Fruit fly (Drosophila melanogaster) whole organism, embryonic: Measurements from ENCODE around the gene CG13671.

Experiments used
- Adf1 ChIP-seq: fragments of 200-800 bp; sonication (Bioruptor generic); IDR thresholded peaks from 2 replicates; pipeline ENCODE4 v1.3.6; 2022; ENCODE audit warnings: missing biosample characterization, missing genetic modification characterization
- B-H2 ChIP-seq: fragments of 200-800 bp; sonication (Bioruptor generic); optimal IDR thresholded peaks from 2 replicates; lab custom pipeline; 2018; ENCODE audit warnings: missing biosample characterization, mild to moderate bottlenecking, missing genetic modification characterization
- Bgb ChIP-seq: fragments of 200-800 bp; sonication (Bioruptor generic); IDR thresholded peaks from 2 replicates; pipeline ENCODE4 v1.3.6; 2022; ENCODE audit warnings: missing biosample characterization, missing genetic modification characterization; ENCODE audit not compliant: partially characterized antibody
- CG10147 ChIP-seq: fragments of 200-800 bp; sonication (Bioruptor generic); optimal IDR thresholded peaks from 2 replicates; lab custom pipeline; 2019; ENCODE audit warnings: missing biosample characterization, mild to moderate bottlenecking, missing genetic modification characterization, moderate library complexity
- CG10274 ChIP-seq: fragments of 200-800 bp; sonication (Bioruptor generic); optimal IDR thresholded peaks from 3 replicates; lab custom pipeline; 2017; ENCODE audit warnings: missing biosample characterization, mild to moderate bottlenecking, missing genetic modification characterization
- CG10366 ChIP-seq: fragments of 200-800 bp; sonication (Bioruptor generic); IDR thresholded peaks from 2 replicates; pipeline ENCODE4 v1.3.6; 2022; ENCODE audit warnings: missing biosample characterization, missing genetic modification characterization
- CG12155 ChIP-seq: fragments of 200-800 bp; sonication (Bioruptor generic); optimal IDR thresholded peaks from 3 replicates; lab custom pipeline; 2016; ENCODE audit warnings: missing biosample characterization, missing genetic modification characterization
- CG12659 ChIP-seq: fragments of 200-800 bp; sonication (Bioruptor generic); optimal IDR thresholded peaks from 3 replicates; lab custom pipeline; 2017; ENCODE audit warnings: mild to moderate bottlenecking, missing biosample characterization, missing genetic modification reagents, missing genetic modification characterization
- CG13296 ChIP-seq: fragments of 200-800 bp; sonication (Bioruptor generic); optimal IDR thresholded peaks from 3 replicates; lab custom pipeline; 2018; ENCODE audit warnings: missing biosample characterization, mild to moderate bottlenecking, missing genetic modification characterization
- CG13624 ChIP-seq: fragments of 200-800 bp; sonication (Bioruptor generic); optimal IDR thresholded peaks from 2 replicates; lab custom pipeline; 2016; ENCODE audit warnings: missing biosample characterization, missing genetic modification characterization
- CG14860 ChIP-seq: fragments of 200-800 bp; sonication (Bioruptor generic); IDR thresholded peaks from 3 replicates; pipeline ENCODE4 v1.3.6; 2022; ENCODE audit warnings: missing biosample characterization, missing genetic modification characterization; ENCODE audit not compliant: partially characterized antibody
- CG17912 ChIP-seq: fragments of 200-800 bp; sonication (Bioruptor generic); optimal IDR thresholded peaks from 2 replicates; lab custom pipeline; 2018; ENCODE audit warnings: missing biosample characterization, mild to moderate bottlenecking, missing genetic modification characterization
- CG18599 ChIP-seq: fragments of 200-800 bp; sonication (Bioruptor generic); optimal IDR thresholded peaks from 3 replicates; lab custom pipeline; 2017; ENCODE audit warnings: missing biosample characterization, missing genetic modification characterization, mild to moderate bottlenecking, moderate library complexity, missing genetic modification reagents
- CG2120 ChIP-seq: fragments of 200-800 bp; sonication (Bioruptor generic); optimal IDR thresholded peaks from 3 replicates; lab custom pipeline; 2016; ENCODE audit warnings: missing biosample characterization, missing genetic modification characterization
- CG31365 ChIP-seq: fragments of 200-800 bp; sonication (Bioruptor generic); optimal IDR thresholded peaks from 2 replicates; lab custom pipeline; 2018; ENCODE audit warnings: missing biosample characterization, mild to moderate bottlenecking, missing genetic modification characterization
- CG32532 ChIP-seq: fragments of 200-800 bp; sonication (Bioruptor generic); IDR thresholded peaks from 2 replicates; pipeline ENCODE4 v1.3.6; 2022; ENCODE audit warnings: missing biosample characterization, missing genetic modification characterization
- CG34376 ChIP-seq: fragments of 200-800 bp; sonication (Bioruptor generic); optimal IDR thresholded peaks from 2 replicates; lab custom pipeline; 2018; ENCODE audit warnings: missing biosample characterization, mild to moderate bottlenecking, missing genetic modification characterization
- CG6765 ChIP-seq: fragments of 200-800 bp; sonication (Bioruptor generic); optimal IDR thresholded peaks from 3 replicates; lab custom pipeline; 2017; ENCODE audit warnings: missing biosample characterization, mild to moderate bottlenecking, missing genetic modification characterization
- D19B ChIP-seq: fragments of 200-800 bp; sonication (Bioruptor generic); optimal IDR thresholded peaks from 2 replicates; lab custom pipeline; 2017; ENCODE audit warnings: missing biosample characterization, mild to moderate bottlenecking, missing genetic modification characterization
- Dip2 ChIP-seq: fragments of 200-800 bp; sonication (Bioruptor generic); IDR thresholded peaks from 2 replicates; pipeline ENCODE4 v1.3.6; 2022; ENCODE audit warnings: missing biosample characterization, missing genetic modification characterization
- Doc3 ChIP-seq: fragments of 200-800 bp; sonication (Bioruptor generic); IDR thresholded peaks from 3 replicates; pipeline ENCODE4 v1.3.6; 2022; ENCODE audit warnings: missing biosample characterization, missing genetic modification characterization; ENCODE audit not compliant: partially characterized antibody
- E2f2 ChIP-seq: fragments of 200-800 bp; sonication (Bioruptor generic); IDR thresholded peaks from 2 replicates; pipeline ENCODE4 v1.3.6; 2022; ENCODE audit warnings: missing biosample characterization, missing genetic modification characterization
- ERR ChIP-seq: fragments of 200-800 bp; sonication (Bioruptor generic); optimal IDR thresholded peaks from 2 replicates; lab custom pipeline; 2016; ENCODE audit warnings: missing biosample characterization, missing genetic modification characterization
- Gsc ChIP-seq: fragments of 200-800 bp; sonication (Bioruptor generic); IDR thresholded peaks from 2 replicates; pipeline ENCODE4 v1.3.6; 2022; ENCODE audit warnings: missing biosample characterization, missing genetic modification characterization
- Hsf ChIP-seq: fragments of 200-800 bp; sonication (Bioruptor generic); optimal IDR thresholded peaks from 3 replicates; lab custom pipeline; 2016; ENCODE audit warnings: missing biosample characterization, missing genetic modification characterization
- Lpt ChIP-seq: fragments of >200 bp; optimal IDR thresholded peaks from 2 replicates; lab custom pipeline; 2018; ENCODE audit warnings: missing biosample characterization, missing genetic modification characterization
- MESR4 ChIP-seq: fragments of 200-800 bp; sonication (Bioruptor generic); optimal IDR thresholded peaks from 2 replicates; lab custom pipeline; 2018; ENCODE audit warnings: missing biosample characterization, mild to moderate bottlenecking, missing genetic modification characterization, moderate library complexity
- Side ChIP-seq: fragments of 200-800 bp; sonication (Bioruptor generic); optimal IDR thresholded peaks from 2 replicates; lab custom pipeline; 2016; ENCODE audit warnings: missing biosample characterization, missing genetic modification characterization
- Sox100B ChIP-seq: fragments of 200-800 bp; sonication (Bioruptor generic); optimal IDR thresholded peaks from 3 replicates; lab custom pipeline; 2018; ENCODE audit warnings: missing biosample characterization, mild to moderate bottlenecking, missing genetic modification characterization
- YL-1 ChIP-seq: fragments of 200-800 bp; sonication (Bioruptor generic); optimal IDR thresholded peaks from 3 replicates; lab custom pipeline; 2017; ENCODE audit warnings: missing biosample characterization, mild to moderate bottlenecking, missing genetic modification characterization
- bbx ChIP-seq: fragments of 200-800 bp; sonication (Bioruptor generic); IDR thresholded peaks from 2 replicates; pipeline ENCODE4 v1.3.6; 2022; ENCODE audit warnings: missing biosample characterization, missing genetic modification characterization; ENCODE audit not compliant: partially characterized antibody
- bigmax ChIP-seq: fragments of 200-800 bp; sonication (Bioruptor generic); optimal IDR thresholded peaks from 2 replicates; lab custom pipeline; 2018; ENCODE audit warnings: missing biosample characterization, mild to moderate bottlenecking, missing genetic modification characterization
- br ChIP-seq: fragments of >200 bp; optimal IDR thresholded peaks from 2 replicates; lab custom pipeline; 2017
- ci ChIP-seq: fragments of 200-800 bp; sonication (Bioruptor generic); IDR thresholded peaks from 3 replicates; pipeline ENCODE4 v1.3.6; 2022; ENCODE audit warnings: missing biosample characterization, missing genetic modification characterization
- crc ChIP-seq: fragments of 200-800 bp; sonication (Bioruptor generic); optimal IDR thresholded peaks from 2 replicates; lab custom pipeline; 2016; ENCODE audit warnings: missing biosample characterization, missing genetic modification characterization
- crol ChIP-seq: fragments of 200-800 bp; sonication (Bioruptor generic); IDR thresholded peaks from 2 replicates; pipeline ENCODE4 v1.3.6; 2022; ENCODE audit warnings: missing biosample characterization, missing genetic modification characterization
- emc ChIP-seq: fragments of 200-800 bp; sonication (Bioruptor generic); optimal IDR thresholded peaks from 2 replicates; lab custom pipeline; 2016; ENCODE audit warnings: missing biosample characterization, missing genetic modification characterization
- fd64A ChIP-seq: fragments of 200-800 bp; sonication (Bioruptor generic); optimal IDR thresholded peaks from 3 replicates; lab custom pipeline; 2018; ENCODE audit warnings: missing biosample characterization, mild to moderate bottlenecking, missing genetic modification characterization
- insv ChIP-seq, 2 experiments: fragments of 200-800 bp; sonication (Bioruptor generic); optimal IDR thresholded peaks; 3 replicates each; lab custom pipeline; 2016 to 2018; ENCODE audit warnings: missing biosample characterization in 2 of 2, missing genetic modification characterization in 2 of 2
- jigr1 ChIP-seq: fragments of 200-800 bp; sonication (Bioruptor generic); IDR thresholded peaks from 3 replicates; pipeline ENCODE4 v1.3.6; 2022; ENCODE audit warnings: missing biosample characterization, missing genetic modification characterization
- lbe ChIP-seq: fragments of 200-800 bp; sonication (Bioruptor generic); optimal IDR thresholded peaks from 2 replicates; lab custom pipeline; 2016; ENCODE audit warnings: missing biosample characterization, mild to moderate bottlenecking, missing genetic modification characterization
- maf-S ChIP-seq: fragments of 200-800 bp; sonication (Bioruptor generic); optimal IDR thresholded peaks from 2 replicates; lab custom pipeline; 2016; ENCODE audit warnings: missing biosample characterization, missing genetic modification characterization
- onecut ChIP-seq: fragments of 200-800 bp; sonication (Bioruptor generic); IDR thresholded peaks from 2 replicates; pipeline ENCODE4 v1.3.6; 2022; ENCODE audit warnings: missing biosample characterization, missing genetic modification characterization
- pita ChIP-seq: fragments of 200-800 bp; sonication (Bioruptor generic); optimal IDR thresholded peaks from 2 replicates; lab custom pipeline; 2017; ENCODE audit warnings: missing biosample characterization, mild to moderate bottlenecking, missing genetic modification characterization
- row ChIP-seq: fragments of 200-800 bp; sonication (Bioruptor generic); IDR thresholded peaks from 3 replicates; pipeline ENCODE4 v1.3.6; 2022; ENCODE audit warnings: missing biosample characterization, missing genetic modification characterization
- sd ChIP-seq: fragments of 200-800 bp; sonication (Bioruptor generic); optimal IDR thresholded peaks from 3 replicates; lab custom pipeline; 2018; ENCODE audit warnings: missing biosample characterization, mild to moderate bottlenecking, missing genetic modification characterization, moderate library complexity
- sima ChIP-seq: fragments of 200-800 bp; sonication (Bioruptor generic); optimal IDR thresholded peaks from 2 replicates; lab custom pipeline; 2016; ENCODE audit warnings: missing biosample characterization, missing genetic modification characterization
- sna ChIP-seq: fragments of 200-800 bp; sonication (Bioruptor generic); IDR thresholded peaks from 2 replicates; pipeline ENCODE4 v1.3.6; 2022; ENCODE audit warnings: missing biosample characterization, missing genetic modification characterization; ENCODE audit not compliant: partially characterized antibody
- sob ChIP-seq: fragments of 200-800 bp; sonication (Bioruptor generic); IDR thresholded peaks from 2 replicates; pipeline ENCODE4 v1.3.6; 2022; ENCODE audit warnings: missing biosample characterization, missing genetic modification characterization
- tna ChIP-seq: fragments of 200-800 bp; sonication (Bioruptor generic); IDR thresholded peaks from 2 replicates; pipeline ENCODE4 v1.3.6; 2022; ENCODE audit warnings: missing biosample characterization, missing genetic modification characterization; ENCODE audit not compliant: partially characterized antibody

The CG13671 gene

dm6 chr3L:8338921-8339320, 39.1 kb downstream of the CG13671 start, which contains the start of gene Pex2 (continued):
- no peak for TF ChIP-seq onecut (GFP tag; lab: Robert Waterston, UW)
- peak; percentile 16 for TF ChIP-seq sd (tag; lab: Kevin White, UChicago)
- peak; percentile 28 for TF ChIP-seq MESR4
- TF ChIP-seq maf-S (GFP tag; lab: Kevin White, UChicago): no peak
- TF ChIP-seq emc (GFP tag; lab: Kevin White, UChicago): no peak
- no peak for TF ChIP-seq Side (GFP tag; lab: Kevin White, UChicago)
- peak; percentile 71 for TF ChIP-seq B-H2
- peak; percentile 34; the same call in 1 of the 2 replicates for TF ChIP-seq sna (GFP tag; lab: Robert Waterston, UW)
- peak; percentile 41 for TF ChIP-seq lbe
- TF ChIP-seq bbx: peak; percentile 48; the same call in 1 of the 2 replicates
- peak; percentile 27 for TF ChIP-seq crc (GFP tag; lab: Kevin White, UChicago)
- TF ChIP-seq CG18599 (GFP tag; lab: Kevin White, UChicago): no peak
- no peak for TF ChIP-seq CG10274 (GFP tag; lab: Kevin White, UChicago)
- no peak; the same call in 2 of the 3 replicates for TF ChIP-seq ci (GFP tag; lab: Robert Waterston, UW)
- TF ChIP-seq CG13624: peak; percentile 4
- TF ChIP-seq CG34376 (GFP tag; lab: Kevin White, UChicago): peak; percentile 58
- TF ChIP-seq Sox100B (GFP tag; lab: Kevin White, UChicago): peak; percentile 5
- peak; percentile 42 for TF ChIP-seq CG13296
- TF ChIP-seq br (lab: Kevin White, UChicago): no peak
- TF ChIP-seq CG10147 (GFP tag; lab: Kevin White, UChicago): no peak
- TF ChIP-seq sima: no peak
- peak; percentile 8; the same call in 1 of the 2 replicates for TF ChIP-seq sob
- TF ChIP-seq CG12659 (GFP tag; lab: Kevin White, UChicago): peak; percentile 52
- peak; percentile 9 for TF ChIP-seq YL-1 (GFP tag; lab: Kevin White, UChicago)
- no peak for TF ChIP-seq CG31365 (tag; lab: Kevin White, UChicago)
- peak; percentile 48 for TF ChIP-seq CG12155 (GFP tag; lab: Kevin White, UChicago)
- TF ChIP-seq bigmax (GFP tag; lab: Kevin White, UChicago): no peak

DNA sequence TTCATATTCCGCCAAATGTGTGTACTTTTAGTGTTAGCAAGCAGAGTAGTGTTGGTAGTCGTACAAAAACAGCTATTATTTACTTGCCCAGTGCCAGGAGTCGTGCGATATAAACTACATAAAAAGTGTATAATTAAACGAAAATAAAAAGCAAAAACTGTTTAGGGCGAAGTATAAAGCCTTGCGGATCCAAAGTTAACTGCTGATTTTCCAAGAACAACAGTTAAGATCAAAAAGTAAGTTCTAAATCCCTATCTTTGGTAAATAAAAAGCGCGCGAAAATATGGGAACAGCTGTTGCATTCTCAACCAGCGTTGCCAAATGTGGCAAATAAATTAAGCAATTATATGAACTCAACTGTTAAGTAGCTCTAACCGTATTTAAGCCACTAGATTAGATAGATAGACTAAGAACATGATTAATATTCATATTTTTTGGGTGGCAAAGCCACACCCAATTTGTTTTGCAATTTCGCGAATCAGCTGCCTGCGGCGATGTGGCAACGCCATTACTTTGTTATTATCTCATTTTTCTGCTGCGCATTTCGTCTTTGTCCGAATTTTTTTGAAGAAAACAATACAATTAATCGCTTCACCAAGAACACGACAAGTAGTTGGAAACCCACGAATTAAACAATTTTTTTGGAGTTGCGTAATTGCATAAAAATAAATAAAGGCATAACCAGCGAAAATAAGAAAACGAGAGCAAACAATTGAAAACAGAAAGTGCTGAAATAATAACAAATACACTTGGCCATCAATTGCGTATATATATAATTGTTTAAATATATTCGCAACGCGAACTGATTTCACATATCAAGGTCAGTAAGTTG, 40.6 kb downstream of the CG13671 start, which contains the start of the genes Prim1 and CG7083:
Prim1 (plus strand) TSS at position 51 of the 832 bp plus-strand sequence.
CG7083 (plus strand) TSS at position 522 of the 832 bp plus-strand sequence.
- peak; percentile 77 for TF ChIP-seq CG18599 (GFP tag; lab: Kevin White, UChicago)
- TF ChIP-seq CG2120 (GFP tag; lab: Kevin White, UChicago): peak; percentile 78
- no peak for TF ChIP-seq Adf1
- TF ChIP-seq CG10366 (GFP tag; lab: Robert Waterston, UW): peak; percentile 12; the same call in 1 of the 2 replicates
- no peak for TF ChIP-seq crol (GFP tag; lab: Robert Waterston, UW)
- peak; percentile 34; the same call in 1 of the 3 replicates for TF ChIP-seq Doc3
- TF ChIP-seq Hsf: peak; percentile 66
- no peak for TF ChIP-seq CG17912 (GFP tag; lab: Kevin White, UChicago)
- TF ChIP-seq Lpt (GFP tag; lab: Kevin White, UChicago): no peak
- no peak for TF ChIP-seq D19B (GFP tag; lab: Kevin White, UChicago)
- peak; percentile 58; the same call in 1 of the 2 replicates for TF ChIP-seq CG32532
- TF ChIP-seq Gsc (GFP tag; lab: Robert Waterston, UW): no peak
- TF ChIP-seq E2f2 (GFP tag; lab: Robert Waterston, UW): peak; percentile 82
- TF ChIP-seq CG6765 (GFP tag; lab: Kevin White, UChicago): peak; percentile 3
- TF ChIP-seq insv (GFP tag; optimal IDR thresholded peaks at IDR 0.05; lab: Kevin White, UChicago): peak in 1 of 2 experiments; percentile 55
- TF ChIP-seq row (GFP tag; lab: Robert Waterston, UW): peak; percentile 68
- peak; percentile 29; the same call in 1 of the 2 replicates for TF ChIP-seq Bgb (GFP tag; lab: Robert Waterston, UW)
- no peak for TF ChIP-seq Dip2
- no peak for TF ChIP-seq fd64A (GFP tag; lab: Kevin White, UChicago)
- peak; percentile 48 for TF ChIP-seq ERR (GFP tag; lab: Kevin White, UChicago)
- no peak for TF ChIP-seq CG14860 (GFP tag; lab: Robert Waterston, UW)
- no peak for TF ChIP-seq jigr1 (GFP tag; lab: Robert Waterston, UW)
- no peak for TF ChIP-seq tna (GFP tag; lab: Robert Waterston, UW)
- TF ChIP-seq pita: no peak
